Fruit fly (Drosophila melanogaster) whole organism, embryonic: ENCODE data around the gene CG11726.

Experiments used
- Atf6 ChIP-seq: fragments of 200-800 bp; sonication (Bioruptor generic); IDR thresholded peaks from 2 replicates; pipeline ENCODE4 v1.3.6; 2022; ENCODE audit warnings: missing biosample characterization, missing genetic modification characterization
- Bgb ChIP-seq: fragments of 200-800 bp; sonication (Bioruptor generic); IDR thresholded peaks from 2 replicates; pipeline ENCODE4 v1.3.6; 2022; ENCODE audit warnings: missing biosample characterization, missing genetic modification characterization; ENCODE audit not compliant: partially characterized antibody
- Blimp-1 ChIP-seq: fragments of 200-800 bp; sonication (Bioruptor generic); optimal IDR thresholded peaks from 3 replicates; lab custom pipeline; 2018; ENCODE audit warnings: missing biosample characterization, missing genetic modification characterization, mild to moderate bottlenecking, moderate library complexity, missing genetic modification reagents
- CG10321 ChIP-seq: fragments of 200-800 bp; sonication (Bioruptor generic); IDR thresholded peaks from 2 replicates; pipeline ENCODE4 v1.3.6; 2022; ENCODE audit warnings: missing biosample characterization, missing genetic modification characterization
- CG10431 ChIP-seq: fragments of 200-800 bp; sonication (Bioruptor generic); optimal IDR thresholded peaks from 3 replicates; lab custom pipeline; 2018; ENCODE audit warnings: missing biosample characterization, mild to moderate bottlenecking, missing genetic modification characterization
- CG11504 ChIP-seq: fragments of 200-800 bp; sonication (Bioruptor generic); optimal IDR thresholded peaks from 3 replicates; lab custom pipeline; 2019; ENCODE audit warnings: missing biosample characterization, mild to moderate bottlenecking, missing genetic modification characterization, moderate library complexity
- CG11695 ChIP-seq: fragments of 200-800 bp; sonication (Bioruptor generic); IDR thresholded peaks from 3 replicates; pipeline ENCODE4 v1.3.6; 2022; ENCODE audit warnings: missing biosample characterization, missing genetic modification characterization
- CG14710 ChIP-seq: fragments of 200-800 bp; sonication (Bioruptor generic); optimal IDR thresholded peaks from 3 replicates; lab custom pipeline; 2019; ENCODE audit warnings: missing biosample characterization, mild to moderate bottlenecking, missing genetic modification characterization, moderate library complexity
- CG14860 ChIP-seq: fragments of 200-800 bp; sonication (Bioruptor generic); IDR thresholded peaks from 3 replicates; pipeline ENCODE4 v1.3.6; 2022; ENCODE audit warnings: missing biosample characterization, missing genetic modification characterization; ENCODE audit not compliant: partially characterized antibody
- CG15269 ChIP-seq: fragments of 200-800 bp; sonication (Bioruptor generic); optimal IDR thresholded peaks from 2 replicates; lab custom pipeline; 2018; ENCODE audit warnings: missing biosample characterization, mild to moderate bottlenecking, missing genetic modification characterization, moderate library complexity
- CG17612 ChIP-seq: fragments of 200-800 bp; sonication (Bioruptor generic); IDR thresholded peaks from 2 replicates; pipeline ENCODE4 v1.3.6; 2022; ENCODE audit warnings: missing biosample characterization, missing genetic modification characterization
- CG18011 ChIP-seq: fragments of 200-800 bp; sonication (Bioruptor generic); optimal IDR thresholded peaks from 2 replicates; lab custom pipeline; 2017; ENCODE audit warnings: missing biosample characterization, missing genetic modification characterization, mild to moderate bottlenecking, moderate library complexity, missing genotype
- CG2202 ChIP-seq: fragments of 200-800 bp; sonication (Bioruptor generic); optimal IDR thresholded peaks from 2 replicates; lab custom pipeline; 2018; ENCODE audit warnings: missing biosample characterization, mild to moderate bottlenecking, missing genetic modification characterization
- CG2678 ChIP-seq: fragments of 200-800 bp; sonication (Bioruptor generic); optimal IDR thresholded peaks from 3 replicates; lab custom pipeline; 2019; ENCODE audit warnings: missing biosample characterization, mild to moderate bottlenecking, missing genetic modification characterization, moderate library complexity
- CG2889 ChIP-seq: fragments of 200-800 bp; sonication (Bioruptor generic); IDR thresholded peaks from 3 replicates; pipeline ENCODE4 v1.3.6; 2022; ENCODE audit warnings: missing biosample characterization, missing genetic modification characterization
- CG32772 ChIP-seq: fragments of 200-800 bp; sonication (Bioruptor generic); IDR thresholded peaks from 2 replicates; pipeline ENCODE4 v1.3.6; 2022; ENCODE audit warnings: missing biosample characterization, missing genetic modification characterization
- CG3407 ChIP-seq: fragments of 200-800 bp; sonication (Bioruptor generic); optimal IDR thresholded peaks from 2 replicates; lab custom pipeline; 2018; ENCODE audit warnings: missing biosample characterization, mild to moderate bottlenecking, missing genetic modification characterization
- CG34422 ChIP-seq: fragments of 200-800 bp; sonication (Bioruptor generic); IDR thresholded peaks from 3 replicates; pipeline ENCODE4 v1.3.6; 2022; ENCODE audit warnings: missing biosample characterization, missing genetic modification characterization
- CG4282 ChIP-seq: fragments of 200-800 bp; sonication (Bioruptor generic); optimal IDR thresholded peaks from 2 replicates; lab custom pipeline; 2016; ENCODE audit warnings: missing biosample characterization, missing genetic modification characterization
- CG43689 ChIP-seq: fragments of 200-800 bp; sonication (Bioruptor generic); IDR thresholded peaks from 2 replicates; pipeline ENCODE4 v1.3.6; 2022; ENCODE audit warnings: missing biosample characterization, missing genetic modification characterization
- CG6175 ChIP-seq: fragments of 200-800 bp; sonication (Bioruptor generic); IDR thresholded peaks from 3 replicates; pipeline ENCODE4 v1.3.6; 2022; ENCODE audit warnings: missing biosample characterization, missing genetic modification characterization
- CG6254 ChIP-seq: fragments of 200-800 bp; sonication (Bioruptor generic); optimal IDR thresholded peaks from 3 replicates; lab custom pipeline; 2017; ENCODE audit warnings: mild to moderate bottlenecking, missing biosample characterization, missing genetic modification reagents, missing genetic modification characterization
- CG7372 ChIP-seq: fragments of 200-800 bp; sonication (Bioruptor generic); IDR thresholded peaks from 2 replicates; pipeline ENCODE4 v1.3.6; 2022; ENCODE audit warnings: missing biosample characterization, missing genetic modification characterization
- CG8944 ChIP-seq: fragments of 200-800 bp; sonication (Bioruptor generic); optimal IDR thresholded peaks from 3 replicates; lab custom pipeline; 2016; ENCODE audit warnings: missing biosample characterization, missing genetic modification characterization
- CG9817 ChIP-seq: fragments of 200-800 bp; sonication (Bioruptor generic); optimal IDR thresholded peaks from 2 replicates; lab custom pipeline; 2018; ENCODE audit warnings: missing biosample characterization, mild to moderate bottlenecking, missing genetic modification characterization, moderate library complexity
- CG9876 ChIP-seq: fragments of 200-800 bp; sonication (Bioruptor generic); optimal IDR thresholded peaks from 2 replicates; lab custom pipeline; 2016; ENCODE audit warnings: missing biosample characterization, missing genetic modification characterization
- CrebB ChIP-seq: fragments of 200-800 bp; sonication (Bioruptor generic); optimal IDR thresholded peaks from 3 replicates; lab custom pipeline; 2018; ENCODE audit warnings: missing biosample characterization, mild to moderate bottlenecking, missing genetic modification characterization
- Doc2 ChIP-seq: fragments of 200-800 bp; sonication (Bioruptor generic); IDR thresholded peaks from 2 replicates; pipeline ENCODE4 v1.3.6; 2022; ENCODE audit warnings: missing biosample characterization, missing genetic modification characterization
- Gug ChIP-seq: fragments of 200-800 bp; sonication (Bioruptor generic); IDR thresholded peaks from 4 replicates; pipeline ENCODE4 v1.3.6; 2022; ENCODE audit warnings: missing biosample characterization, missing genetic modification characterization
- HHEX ChIP-seq: fragments of 200-800 bp; sonication (Bioruptor generic); optimal IDR thresholded peaks from 3 replicates; lab custom pipeline; 2017; ENCODE audit warnings: missing biosample characterization, mild to moderate bottlenecking, missing genetic modification characterization, missing genetic modification reagents
- Hmr ChIP-seq: fragments of 200-800 bp; sonication (Bioruptor generic); optimal IDR thresholded peaks from 3 replicates; lab custom pipeline; 2017; ENCODE audit warnings: mild to moderate bottlenecking, missing biosample characterization, missing genetic modification reagents, missing genetic modification characterization
- Lhr ChIP-seq: fragments of 200-800 bp; sonication (Bioruptor generic); optimal IDR thresholded peaks from 3 replicates; lab custom pipeline; 2017; ENCODE audit warnings: mild to moderate bottlenecking, missing biosample characterization, missing genetic modification reagents, missing genetic modification characterization
- Taf1 ChIP-seq: fragments of 200-800 bp; sonication (Bioruptor generic); IDR thresholded peaks from 2 replicates; pipeline ENCODE4 v1.3.6; 2022; ENCODE audit warnings: missing biosample characterization, missing genetic modification characterization
- ac ChIP-seq: fragments of 200-800 bp; sonication (Bioruptor generic); optimal IDR thresholded peaks from 3 replicates; lab custom pipeline; 2017; ENCODE audit warnings: missing biosample characterization, mild to moderate bottlenecking, missing genetic modification characterization
- ara ChIP-seq: fragments of 200-800 bp; sonication (Bioruptor generic); IDR thresholded peaks from 2 replicates; pipeline ENCODE4 v1.3.6; 2022; ENCODE audit warnings: missing biosample characterization, missing genetic modification characterization
- bsh ChIP-seq, 2 experiments: fragments of 200-800 bp; sonication (Bioruptor generic); optimal IDR thresholded peaks; 2 replicates each; lab custom pipeline; 2017 to 2018; ENCODE audit warnings: mild to moderate bottlenecking in 2 of 2, missing biosample characterization in 2 of 2, missing genetic modification characterization in 2 of 2, moderate library complexity in 1 of 2
- chif ChIP-seq, 2 experiments: fragments of 200-800 bp; sonication (Bioruptor generic); optimal IDR thresholded peaks; 3 replicates each; lab custom pipeline; 2016; ENCODE audit warnings: missing biosample characterization in 2 of 2, missing genetic modification characterization in 2 of 2
- crol ChIP-seq: fragments of 200-800 bp; sonication (Bioruptor generic); IDR thresholded peaks from 2 replicates; pipeline ENCODE4 v1.3.6; 2022; ENCODE audit warnings: missing biosample characterization, missing genetic modification characterization
- dati ChIP-seq: fragments of 200-800 bp; sonication (Bioruptor generic); IDR thresholded peaks from 2 replicates; pipeline ENCODE4 v1.3.6; 2022; ENCODE audit warnings: missing biosample characterization, missing genetic modification characterization
- ewg ChIP-seq: fragments of 200-800 bp; sonication (Bioruptor generic); optimal IDR thresholded peaks from 3 replicates; lab custom pipeline; 2017; ENCODE audit warnings: mild to moderate bottlenecking, missing biosample characterization, missing genetic modification reagents, missing genetic modification characterization
- fu2 ChIP-seq: fragments of 200-800 bp; sonication (Bioruptor generic); optimal IDR thresholded peaks from 2 replicates; lab custom pipeline; 2016; ENCODE audit warnings: missing biosample characterization, missing genetic modification characterization
- gcm ChIP-seq: fragments of 200-800 bp; sonication (Bioruptor generic); optimal IDR thresholded peaks from 2 replicates; lab custom pipeline; 2019; ENCODE audit warnings: missing biosample characterization, mild to moderate bottlenecking, missing genetic modification characterization, moderate library complexity
- grau ChIP-seq: fragments of 200-800 bp; optimal IDR thresholded peaks from 3 replicates; lab custom pipeline; 2019; ENCODE audit warnings: missing biosample characterization, mild to moderate bottlenecking, missing genetic modification characterization, moderate library complexity
- gsb ChIP-seq: fragments of 200-800 bp; sonication (Bioruptor generic); IDR thresholded peaks from 2 replicates; pipeline ENCODE4 v1.3.6; 2022; ENCODE audit warnings: missing biosample characterization, missing genetic modification characterization
- ken ChIP-seq: fragments of 200-800 bp; sonication (Bioruptor generic); IDR thresholded peaks from 3 replicates; pipeline ENCODE4 v1.3.6; 2022; ENCODE audit warnings: missing biosample characterization, missing genetic modification characterization
- knrl ChIP-seq: fragments of 200-800 bp; sonication (Bioruptor generic); IDR thresholded peaks from 3 replicates; pipeline ENCODE4 v1.3.6; 2022; ENCODE audit warnings: missing biosample characterization, missing genetic modification characterization; ENCODE audit not compliant: partially characterized antibody
- odd ChIP-seq: fragments of 200-800 bp; sonication (Bioruptor generic); optimal IDR thresholded peaks from 2 replicates; lab custom pipeline; 2017; ENCODE audit warnings: missing biosample characterization, mild to moderate bottlenecking, missing genetic modification characterization

Gene CG11726

DNA sequence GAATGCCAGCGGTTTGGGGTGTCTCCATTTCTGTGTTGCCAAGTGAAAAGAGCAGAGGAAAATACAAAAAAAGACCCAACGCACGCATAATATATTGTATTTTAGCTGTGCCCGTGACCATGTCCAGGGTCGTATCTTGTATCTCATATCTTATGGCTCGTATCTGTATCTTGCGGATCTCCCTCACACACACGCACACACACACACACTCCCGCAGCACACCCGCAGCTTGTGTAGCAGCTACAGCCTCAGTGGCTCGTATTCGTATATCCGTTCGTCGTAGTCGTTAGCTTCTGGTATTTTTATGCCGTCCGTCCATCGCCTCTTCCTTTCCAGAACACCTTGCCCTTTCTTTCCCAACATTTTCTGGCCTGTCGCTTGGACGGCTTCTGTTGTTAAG is 10.3 kb upstream of the CG11726 start (continued):
- TF ChIP-seq CG17612 (no peak), Lhr (no peak), Atf6 (0 out of 2 replicates have a peak, but pooled peaks have one; percentile 15), CG2678 (peak; percentile 2), gcm (GFP tag; lab: Kevin White, UChicago) (peak; percentile 69), Gug (GFP tag; lab: Robert Waterston, UW) (no peak), grau (tag; lab: Kevin White, UChicago) (no peak), CG32772 (GFP tag; lab: Robert Waterston, UW) (no peak), gsb (no peak), Bgb (GFP tag; lab: Robert Waterston, UW) (no peak), chif (GFP tag; optimal IDR thresholded peaks at IDR 0.05; lab: Kevin White, UChicago) (no peak), ken (GFP tag; lab: Robert Waterston, UW) (no peak), CG4282 (no peak), Hmr (peak; percentile 17), bsh (GFP tag; optimal IDR thresholded peaks at IDR 0.05; lab: Kevin White, UChicago) (no peak), CG43689 (GFP tag; lab: Robert Waterston, UW) (no peak), CG14860 (GFP tag; lab: Robert Waterston, UW) (no peak), CG3407 (GFP tag; lab: Kevin White, UChicago) (no peak), HHEX (peak; percentile 8), Taf1 (GFP tag; lab: Robert Waterston, UW) (no peak), CG8944 (GFP tag; lab: Kevin White, UChicago) (no peak), ac (no peak), CG14710 (tag; lab: Kevin White, UChicago) (no peak), knrl (no peak), ara (GFP tag; lab: Robert Waterston, UW) (0 out of 2 replicates have a peak, but pooled peaks have one; percentile 15), CG2889 (GFP tag; lab: Robert Waterston, UW) (no peak), fu2 (GFP tag; lab: Kevin White, UChicago) (no peak), Blimp-1 (peak; percentile 2), CG9876 (GFP tag; lab: Kevin White, UChicago) (no peak), odd (GFP tag; lab: Kevin White, UChicago) (peak; percentile 45), CG6175 (GFP tag; lab: Robert Waterston, UW) (no peak), CrebB (tag; lab: Kevin White, UChicago) (no peak), CG11504 (peak; percentile 19), CG15269 (tag; lab: Kevin White, UChicago) (peak; percentile 15), CG18011 (GFP tag; lab: Kevin White, UChicago) (no peak), CG11695 (GFP tag; lab: Robert Waterston, UW) (no peak), CG7372 (GFP tag; lab: Robert Waterston, UW) (no peak), CG2202 (tag; lab: Kevin White, UChicago) (no peak), CG34422 (GFP tag; lab: Robert Waterston, UW) (no peak), CG9817 (no peak), Doc2 (GFP tag; lab: Robert Waterston, UW) (no peak), CG10431 (GFP tag; lab: Kevin White, UChicago) (no peak), CG10321 (GFP tag; lab: Robert Waterston, UW) (no peak), CG6254 (GFP tag; lab: Kevin White, UChicago) (peak; percentile 34), dati (GFP tag; lab: Robert Waterston, UW) (no peak), ewg (GFP tag; lab: Kevin White, UChicago) (no peak), crol (no peak)
